Fruit fly (Drosophila melanogaster) whole organism, embryonic: Measurements from ENCODE around the gene Hr96.

ENCODE experiments used
- Antp ChIP-seq: fragments of 200-800 bp; sonication (Bioruptor generic); optimal IDR thresholded peaks from 3 replicates; lab custom pipeline; 2016; ENCODE audit warnings: missing biosample characterization, missing genetic modification characterization
- CG10209 ChIP-seq: fragments of 200-800 bp; sonication (Bioruptor generic); optimal IDR thresholded peaks from 3 replicates; lab custom pipeline; 2017; ENCODE audit warnings: missing biosample characterization, mild to moderate bottlenecking, missing genetic modification characterization, missing genetic modification reagents
- CG14710 ChIP-seq: fragments of 200-800 bp; sonication (Bioruptor generic); optimal IDR thresholded peaks from 3 replicates; lab custom pipeline; 2019; ENCODE audit warnings: missing biosample characterization, mild to moderate bottlenecking, missing genetic modification characterization, moderate library complexity
- CG15269 ChIP-seq: fragments of 200-800 bp; sonication (Bioruptor generic); optimal IDR thresholded peaks from 2 replicates; lab custom pipeline; 2018; ENCODE audit warnings: missing biosample characterization, mild to moderate bottlenecking, missing genetic modification characterization, moderate library complexity
- CG15479 ChIP-seq: fragments of 200-800 bp; sonication (Bioruptor generic); optimal IDR thresholded peaks from 3 replicates; lab custom pipeline; 2019; ENCODE audit warnings: missing biosample characterization, mild to moderate bottlenecking, missing genetic modification characterization, moderate library complexity
- CG17912 ChIP-seq: fragments of 200-800 bp; sonication (Bioruptor generic); optimal IDR thresholded peaks from 2 replicates; lab custom pipeline; 2018; ENCODE audit warnings: missing biosample characterization, mild to moderate bottlenecking, missing genetic modification characterization
- CG2116 ChIP-seq: fragments of 200-800 bp; sonication (Bioruptor generic); optimal IDR thresholded peaks from 3 replicates; lab custom pipeline; 2018; ENCODE audit warnings: missing biosample characterization, mild to moderate bottlenecking, missing genetic modification characterization
- CG2875 ChIP-seq: fragments of 200-800 bp; sonication (Bioruptor generic); optimal IDR thresholded peaks from 2 replicates; lab custom pipeline; 2017; ENCODE audit warnings: missing biosample characterization, mild to moderate bottlenecking, missing genetic modification characterization, missing genetic modification reagents
- CG30020 ChIP-seq: fragments of 200-800 bp; optimal IDR thresholded peaks from 2 replicates; lab custom pipeline; 2019; ENCODE audit warnings: missing biosample characterization, mild to moderate bottlenecking, missing genetic modification characterization, moderate library complexity
- CG34422 ChIP-seq: fragments of 200-800 bp; sonication (Bioruptor generic); IDR thresholded peaks from 3 replicates; pipeline ENCODE4 v1.3.6; 2022; ENCODE audit warnings: missing biosample characterization, missing genetic modification characterization
- CG4617 ChIP-seq: fragments of 200-800 bp; sonication (Bioruptor generic); optimal IDR thresholded peaks from 3 replicates; lab custom pipeline; 2016; ENCODE audit warnings: missing biosample characterization, missing genetic modification characterization, borderline replicate concordance
- CG6272 ChIP-seq: fragments of 200-800 bp; sonication (Bioruptor generic); IDR thresholded peaks from 2 replicates; pipeline ENCODE4 v1.3.6; 2022; ENCODE audit warnings: missing biosample characterization, missing genetic modification characterization
- CG6683 ChIP-seq: fragments of 200-800 bp; sonication (Bioruptor generic); optimal IDR thresholded peaks from 2 replicates; lab custom pipeline; 2017; ENCODE audit warnings: missing biosample characterization, mild to moderate bottlenecking, missing genetic modification characterization, missing genetic modification reagents
- CG6791 ChIP-seq: fragments of 200-800 bp; sonication (Bioruptor generic); IDR thresholded peaks from 3 replicates; pipeline ENCODE4 v1.3.6; 2022; ENCODE audit warnings: missing biosample characterization, missing genetic modification characterization; ENCODE audit not compliant: partially characterized antibody
- CG6813 ChIP-seq: fragments of 200-800 bp; sonication (Bioruptor generic); optimal IDR thresholded peaks from 2 replicates; lab custom pipeline; 2017; ENCODE audit warnings: missing biosample characterization, missing genetic modification characterization, mild to moderate bottlenecking, moderate library complexity, missing genetic modification reagents
- CG9876 ChIP-seq: fragments of 200-800 bp; sonication (Bioruptor generic); optimal IDR thresholded peaks from 2 replicates; lab custom pipeline; 2016; ENCODE audit warnings: missing biosample characterization, missing genetic modification characterization
- D ChIP-seq, 2 experiments: fragments of 200-800 bp in 1 of 2; fragments of >200 bp in 1 of 2; sonication (Bioruptor generic) in 1 of 2; optimal IDR thresholded peaks; 2 replicates in 1 of 2; 3 replicates in 1 of 2; lab custom pipeline; 2017; ENCODE audit warnings: mild to moderate bottlenecking in 1 of 2, missing biosample characterization in 1 of 2, missing genetic modification characterization in 1 of 2, missing genetic modification reagents in 1 of 2
- Dek ChIP-seq: fragments of 200-800 bp; sonication (Bioruptor generic); optimal IDR thresholded peaks from 3 replicates; lab custom pipeline; 2019; ENCODE audit warnings: missing biosample characterization, mild to moderate bottlenecking, missing genetic modification characterization, moderate library complexity
- Dll ChIP-seq: fragments of 200-800 bp; sonication (Bioruptor generic); IDR thresholded peaks from 4 replicates; pipeline ENCODE4 v1.3.6; 2022; ENCODE audit warnings: missing biosample characterization, missing genetic modification characterization; ENCODE audit not compliant: partially characterized antibody
- Eip74EF ChIP-seq, 2 experiments: fragments of 200-800 bp in 1 of 2; fragments of >200 bp in 1 of 2; sonication (Bioruptor generic) in 1 of 2; optimal IDR thresholded peaks; 2 replicates each; lab custom pipeline; 2017 to 2019; ENCODE audit warnings: missing biosample characterization in 2 of 2, missing genetic modification characterization in 2 of 2, mild to moderate bottlenecking in 1 of 2, moderate library complexity in 1 of 2
- Ets65A ChIP-seq: fragments of 200-800 bp; sonication (Bioruptor generic); peaks from one replicate; lab custom pipeline; 2016; ENCODE audit warnings: missing biosample characterization, missing genetic modification characterization
- H15 ChIP-seq: fragments of 200-800 bp; sonication (Bioruptor generic); IDR thresholded peaks from 3 replicates; pipeline ENCODE4 v1.3.6; 2022; ENCODE audit warnings: missing biosample characterization, missing genetic modification characterization
- HLH3B ChIP-seq: fragments of 200-800 bp; sonication (Bioruptor generic); IDR thresholded peaks from 2 replicates; pipeline ENCODE4 v1.3.6; 2022; ENCODE audit warnings: missing biosample characterization, missing genetic modification characterization
- Kr ChIP-seq: fragments of 200-800 bp; sonication (Bioruptor generic); optimal IDR thresholded peaks from 2 replicates; lab custom pipeline; 2017; ENCODE audit warnings: missing biosample characterization, mild to moderate bottlenecking, missing genetic modification characterization
- Nf-YB ChIP-seq: fragments of 200-800 bp; sonication (Bioruptor generic); optimal IDR thresholded peaks from 3 replicates; lab custom pipeline; 2019; ENCODE audit warnings: missing biosample characterization, mild to moderate bottlenecking, missing genetic modification characterization, moderate library complexity
- PHDP ChIP-seq: fragments of 200-800 bp; sonication (Bioruptor generic); optimal IDR thresholded peaks from 3 replicates; lab custom pipeline; 2018; ENCODE audit warnings: missing biosample characterization, mild to moderate bottlenecking, missing genetic modification characterization, moderate library complexity
- Ptx1 ChIP-seq: fragments of 200-800 bp; sonication (Bioruptor generic); IDR thresholded peaks from 2 replicates; pipeline ENCODE4 v1.3.6; 2022; ENCODE audit warnings: missing biosample characterization, missing genetic modification characterization
- Six4 ChIP-seq: fragments of 200-800 bp; sonication (Bioruptor generic); optimal IDR thresholded peaks from 2 replicates; lab custom pipeline; 2016; ENCODE audit warnings: missing biosample characterization, missing genetic modification characterization
- Sox102F ChIP-seq: fragments of 200-800 bp; sonication (Bioruptor generic); optimal IDR thresholded peaks from 2 replicates; lab custom pipeline; 2018; ENCODE audit warnings: missing biosample characterization, mild to moderate bottlenecking, missing genetic modification characterization, moderate library complexity
- Tbp ChIP-seq: fragments of >200 bp; optimal IDR thresholded peaks from 2 replicates; lab custom pipeline; 2018; ENCODE audit warnings: missing biosample characterization, missing genetic modification characterization
- ab ChIP-seq: fragments of 200-800 bp; sonication (Bioruptor generic); optimal IDR thresholded peaks from 2 replicates; lab custom pipeline; 2016; ENCODE audit warnings: missing biosample characterization, missing genetic modification characterization
- al ChIP-seq: fragments of 200-800 bp; sonication (Bioruptor generic); IDR thresholded peaks from 2 replicates; pipeline ENCODE4 v1.3.6; 2022; ENCODE audit warnings: missing biosample characterization, missing genetic modification characterization
- chif ChIP-seq, 2 experiments: fragments of 200-800 bp; sonication (Bioruptor generic); optimal IDR thresholded peaks; 3 replicates each; lab custom pipeline; 2016; ENCODE audit warnings: missing biosample characterization in 2 of 2, missing genetic modification characterization in 2 of 2
- gt ChIP-seq: fragments of 200-800 bp; sonication (Bioruptor generic); IDR thresholded peaks from 2 replicates; pipeline ENCODE4 v1.3.6; 2022; ENCODE audit warnings: missing biosample characterization, missing genetic modification characterization
- lola ChIP-seq, 3 experiments: fragments of >200 bp in 2 of 3; fragments of 200-800 bp in 1 of 3; sonication (Bioruptor generic) in 1 of 3; optimal IDR thresholded peaks; 2 replicates each; lab custom pipeline; 2017 to 2019; ENCODE audit warnings: missing biosample characterization in 3 of 3, missing genetic modification characterization in 3 of 3, mild to moderate bottlenecking in 1 of 3, moderate library complexity in 1 of 3
- mld ChIP-seq: fragments of 200-800 bp; sonication (Bioruptor generic); IDR thresholded peaks from 3 replicates; pipeline ENCODE4 v1.3.6; 2022; ENCODE audit warnings: missing biosample characterization, missing genetic modification characterization; ENCODE audit not compliant: partially characterized antibody
- onecut ChIP-seq: fragments of 200-800 bp; sonication (Bioruptor generic); IDR thresholded peaks from 2 replicates; pipeline ENCODE4 v1.3.6; 2022; ENCODE audit warnings: missing biosample characterization, missing genetic modification characterization
- pb ChIP-seq: fragments of 200-800 bp; sonication (Bioruptor generic); optimal IDR thresholded peaks from 3 replicates; lab custom pipeline; 2016; ENCODE audit warnings: missing biosample characterization, missing genetic modification characterization
- pfk ChIP-seq: fragments of 200-800 bp; sonication (Bioruptor generic); optimal IDR thresholded peaks from 2 replicates; lab custom pipeline; 2018; ENCODE audit warnings: missing biosample characterization, mild to moderate bottlenecking, missing genetic modification characterization, moderate library complexity
- sd ChIP-seq: fragments of 200-800 bp; sonication (Bioruptor generic); optimal IDR thresholded peaks from 3 replicates; lab custom pipeline; 2018; ENCODE audit warnings: missing biosample characterization, mild to moderate bottlenecking, missing genetic modification characterization, moderate library complexity
- shn ChIP-seq: fragments of 200-800 bp; sonication (Bioruptor generic); optimal IDR thresholded peaks from 3 replicates; lab custom pipeline; 2016; ENCODE audit warnings: missing biosample characterization, missing genetic modification characterization
- tgo ChIP-seq: fragments of 200-800 bp; sonication (Bioruptor generic); IDR thresholded peaks from 3 replicates; pipeline ENCODE4 v1.3.6; 2022; ENCODE audit warnings: missing biosample characterization, missing genetic modification characterization
- tll ChIP-seq, 2 experiments: fragments of 200-800 bp in 1 of 2; fragments of >200 bp in 1 of 2; sonication (Bioruptor generic) in 1 of 2; optimal IDR thresholded peaks; 2 replicates each; lab custom pipeline; 2017 to 2019; ENCODE audit warnings: missing biosample characterization in 2 of 2, missing genetic modification characterization in 2 of 2, mild to moderate bottlenecking in 1 of 2, moderate library complexity in 1 of 2
- twi ChIP-seq: fragments of 200-800 bp; optimal IDR thresholded peaks from 2 replicates; lab custom pipeline; 2019; ENCODE audit warnings: missing biosample characterization, mild to moderate bottlenecking, missing genetic modification characterization, moderate library complexity
- vnd ChIP-seq: fragments of 200-800 bp; sonication (Bioruptor generic); IDR thresholded peaks from 3 replicates; pipeline ENCODE4 v1.3.6; 2022; ENCODE audit warnings: missing biosample characterization, missing genetic modification characterization; ENCODE audit not compliant: partially characterized antibody
- vvl ChIP-seq: fragments of 200-800 bp; sonication (Bioruptor generic); IDR thresholded peaks from 2 replicates; pipeline ENCODE4 v1.3.6; 2022; ENCODE audit warnings: missing biosample characterization, missing genetic modification characterization
- zfh2 ChIP-seq: fragments of 200-800 bp; sonication (Bioruptor generic); optimal IDR thresholded peaks from 2 replicates; lab custom pipeline; 2016; ENCODE audit warnings: missing biosample characterization, missing genetic modification characterization

Hr96 gene

DNA sequence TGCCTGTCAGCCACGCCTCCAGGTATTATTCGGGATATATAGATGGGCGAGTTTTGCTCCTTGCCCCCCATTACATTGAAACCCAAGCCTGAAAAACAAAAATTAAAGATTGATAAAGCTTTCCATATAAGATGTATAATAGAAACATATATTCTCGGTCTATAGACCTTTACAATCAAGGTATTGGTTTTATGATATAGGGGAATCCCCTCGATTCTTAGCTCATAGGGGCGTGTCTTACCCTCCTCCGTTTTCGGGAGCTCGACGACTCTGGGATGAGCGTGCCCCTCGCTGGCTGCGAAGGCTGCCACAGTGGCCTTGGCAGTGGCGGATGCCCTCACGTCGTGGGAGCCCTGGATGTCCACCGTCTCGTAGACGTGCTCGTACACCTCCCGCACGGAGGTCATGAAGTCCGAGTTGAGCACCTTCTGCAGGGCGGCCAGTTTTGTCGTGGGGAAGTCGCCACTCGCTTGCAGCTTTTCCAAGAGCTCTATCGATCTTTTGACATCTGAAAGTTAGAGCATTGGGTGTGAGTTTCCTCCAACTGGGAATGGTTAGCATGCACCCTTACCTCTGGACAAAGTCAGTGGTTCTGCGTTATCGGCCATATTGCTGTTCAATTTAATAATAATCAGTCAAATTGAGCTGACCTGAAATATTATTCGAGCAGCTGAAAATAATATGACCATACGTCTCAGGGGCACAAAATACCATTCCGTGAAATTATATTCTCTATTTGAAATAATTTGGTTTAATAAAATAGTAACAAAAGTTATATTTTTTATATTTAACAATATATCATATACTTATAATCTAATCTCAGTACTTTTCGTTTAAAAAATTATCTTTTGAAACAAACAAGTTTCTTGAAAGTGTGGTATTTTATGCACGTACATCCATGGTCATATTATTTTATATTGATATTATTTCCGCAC, 40.1 kb downstream of the Hr96 start, which contains the start of the genes veli and PQBP1 (continued):
- TF ChIP-seq CG15479 (GFP tag; lab: Kevin White, UChicago) (no peak), al (GFP tag; lab: Robert Waterston, UW) (no peak), vvl (GFP tag; lab: Robert Waterston, UW) (no peak), CG2116 (GFP tag; lab: Kevin White, UChicago) (peak; percentile 50), Ptx1 (GFP tag; lab: Robert Waterston, UW) (no peak), CG17912 (GFP tag; lab: Kevin White, UChicago) (no peak), pb (no peak), CG6813 (no peak), shn (GFP tag; lab: Kevin White, UChicago) (no peak), onecut (peak; percentile 61), tgo (GFP tag; lab: Robert Waterston, UW) (no peak), Tbp (GFP tag; lab: Kevin White, UChicago) (no peak), CG15269 (tag; lab: Kevin White, UChicago) (no peak), CG6272 (no peak), CG14710 (tag; lab: Kevin White, UChicago) (peak; percentile 50), pfk (GFP tag; lab: Kevin White, UChicago) (no peak), sd (tag; lab: Kevin White, UChicago) (no peak), CG34422 (peak; percentile 6; the same call in 1 of the 3 replicates), twi (no peak), ab (no peak), Kr (GFP tag; lab: Kevin White, UChicago) (no peak), Dll (GFP tag; lab: Robert Waterston, UW) (peak; percentile 33; the same call in 2 of the 4 replicates), CG10209 (GFP tag; lab: Kevin White, UChicago) (no peak), CG9876 (no peak), chif (GFP tag; optimal IDR thresholded peaks at IDR 0.05; lab: Kevin White, UChicago) (no peak), CG30020 (tag; lab: Kevin White, UChicago) (peak; percentile 50), Nf-YB (GFP tag; lab: Kevin White, UChicago) (no peak), CG2875 (GFP tag; lab: Kevin White, UChicago) (no peak), Eip74EF (GFP tag; optimal IDR thresholded peaks at IDR 0.05; lab: Kevin White, UChicago) (no peak), Ets65A (no peak), Sox102F (GFP tag; lab: Kevin White, UChicago) (no peak), CG6683 (no peak), gt (no peak), mld (GFP tag; lab: Robert Waterston, UW) (peak; percentile 12; the same call in 1 of the 3 replicates), vnd (no peak), Dek (no peak), lola (GFP tag; optimal IDR thresholded peaks at IDR 0.05; lab: Kevin White, UChicago) (no peak), CG6791 (GFP tag; lab: Robert Waterston, UW) (no peak), CG4617 (GFP tag; lab: Kevin White, UChicago) (peak; percentile 50), zfh2 (no peak), H15 (no peak), Antp (GFP tag; lab: Kevin White, UChicago) (no peak), PHDP (tag; lab: Kevin White, UChicago) (peak; percentile 37), tll (GFP tag; optimal IDR thresholded peaks at IDR 0.05; lab: Kevin White, UChicago) (no peak), Six4 (GFP tag; lab: Kevin White, UChicago) (no peak), HLH3B (no peak), D (optimal IDR thresholded peaks at IDR 0.05; lab: Kevin White, UChicago) (no peak), D (GFP tag; optimal IDR thresholded peaks at IDR 0.05; lab: Kevin White, UChicago) (no peak)
